Fruit fly (Drosophila melanogaster): ENCODE data around the gene CG42831.
A peak's percentile ranks its signal among the peaks of the same experiment; 100 is the strongest.

Gene CG42831

DNA sequence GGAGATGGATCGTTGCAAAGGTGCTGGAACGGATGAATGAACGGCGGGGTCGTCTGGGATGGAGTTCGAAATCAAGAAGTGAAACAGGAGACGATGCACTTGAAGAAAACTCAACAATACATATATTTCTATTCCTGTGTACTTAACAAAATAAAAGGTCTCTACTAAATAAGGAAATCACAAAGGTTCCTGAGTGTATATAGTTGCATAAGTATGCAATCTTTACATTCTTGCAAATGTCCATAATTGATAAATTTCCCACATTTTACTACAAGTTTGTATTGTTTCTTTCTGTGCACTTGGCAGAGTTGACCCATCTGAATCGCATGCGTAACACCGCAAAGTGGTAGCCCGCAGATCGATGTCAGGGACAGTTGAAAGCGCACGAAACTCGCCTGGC lies 14.6 kb upstream of the CG42831 start (continued):
- peak; percentile 85 for TF ChIP-seq Eip78C (GFP tag)
- no peak for TF ChIP-seq CG6808 (GFP tag; optimal IDR thresholded peaks at IDR 0.05)
- TF ChIP-seq acj6 (GFP tag; optimal IDR thresholded peaks at IDR 0.05) = peak; percentile 24
- TF ChIP-seq CG34406 (GFP tag; optimal IDR thresholded peaks at IDR 0.05) = peak; percentile 36
- TF ChIP-seq dac (GFP tag; optimal IDR thresholded peaks at IDR 0.05) = no peak
- peak; percentile 18 for TF ChIP-seq svp (GFP tag)
- peak; percentile 47 for TF ChIP-seq OdsH (GFP tag; optimal IDR thresholded peaks at IDR 0.05)
- no peak for TF ChIP-seq Gug (GFP tag; IDR thresholded peaks at IDR 0.05)
- TF ChIP-seq fkh (GFP tag; optimal IDR thresholded peaks at IDR 0.05) = no peak
- TF ChIP-seq CG15336 (GFP tag; IDR thresholded peaks at IDR 0.05) = 0 out of 2 replicates have a peak, but pooled peaks have one; percentile 25
- peak; percentile 36 for TF ChIP-seq CG6792 (GFP tag; optimal IDR thresholded peaks at IDR 0.05)
- peak; percentile 38 for TF ChIP-seq esn (GFP tag; optimal IDR thresholded peaks at IDR 0.05)
- TF ChIP-seq fd59A (GFP tag; optimal IDR thresholded peaks at IDR 0.05) = no peak
- TF ChIP-seq Eip93F (GFP tag; optimal IDR thresholded peaks at IDR 0.05) = no peak
- TF ChIP-seq Blimp-1 (GFP tag; optimal IDR thresholded peaks at IDR 0.05) = no peak
- no peak for TF ChIP-seq fd85E (GFP tag; optimal IDR thresholded peaks at IDR 0.05)
- TF ChIP-seq CG8632 (GFP tag; optimal IDR thresholded peaks at IDR 0.05) = peak; percentile 23
- no peak for TF ChIP-seq CG3032 (tag; optimal IDR thresholded peaks at IDR 0.05)
- TF ChIP-seq Hr38 (GFP tag; optimal IDR thresholded peaks at IDR 0.05) = no peak
- no peak for TF ChIP-seq CG11902 (GFP tag; optimal IDR thresholded peaks at IDR 0.05)
- TF ChIP-seq CG31627 (GFP tag; optimal IDR thresholded peaks at IDR 0.05) = peak; percentile 27
- TF ChIP-seq vri (GFP tag; optimal IDR thresholded peaks at IDR 0.05) = no peak
- peak in 1 of 2 experiments; percentile 21 for TF ChIP-seq ss (GFP tag; optimal IDR thresholded peaks at IDR 0.05)
- peak; percentile 32 for TF ChIP-seq net (GFP tag; optimal IDR thresholded peaks at IDR 0.05)
- TF ChIP-seq Ets21C (GFP tag; optimal IDR thresholded peaks at IDR 0.05) = no peak
- peak; percentile 43 for TF ChIP-seq achi (GFP tag; optimal IDR thresholded peaks at IDR 0.05)
- no peak for TF ChIP-seq CG6276 (GFP tag; optimal IDR thresholded peaks at IDR 0.05)
- peak; percentile 18 for TF ChIP-seq CG8319 (GFP tag; optimal IDR thresholded peaks at IDR 0.05)
- TF ChIP-seq CG4318 (GFP tag; optimal IDR thresholded peaks at IDR 0.05) = no peak
- TF ChIP-seq Sox15 (GFP tag; optimal IDR thresholded peaks at IDR 0.05) = peak; percentile 24
- peak; percentile 49 for TF ChIP-seq pdm3 (GFP tag; optimal IDR thresholded peaks at IDR 0.05)

DNA sequence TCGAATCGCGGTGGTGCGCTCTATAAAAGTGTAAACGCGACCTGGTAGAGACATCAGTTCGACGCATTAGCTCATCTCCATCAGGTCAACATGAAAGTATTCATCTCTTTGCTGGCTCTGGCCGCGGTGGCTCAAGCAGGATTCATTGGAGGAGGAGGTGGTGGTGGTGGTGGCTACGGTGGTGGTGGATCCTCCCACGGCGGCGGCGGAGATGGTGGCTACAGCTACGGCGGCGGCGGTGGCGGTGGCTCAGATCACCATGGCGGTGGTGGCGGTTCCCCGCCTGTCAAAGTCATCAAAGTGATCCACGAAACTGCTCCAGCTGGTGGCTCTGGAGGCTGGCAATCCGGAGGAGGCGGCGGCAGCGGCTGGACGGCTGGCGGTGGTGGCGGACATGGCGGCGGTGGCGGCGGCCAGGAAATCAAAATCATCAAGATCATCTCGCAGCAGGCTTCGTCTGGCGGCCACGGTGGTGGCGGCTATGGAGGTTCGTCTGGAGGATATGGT lies 13.4 kb upstream of the CG42831 start, which contains the start of gene CG12523:
CG12523 (plus strand) TSS at position 51 of the 507 bp plus-strand sequence.
- no peak for TF ChIP-seq CG16779 (tag; optimal IDR thresholded peaks at IDR 0.05)
- no peak for TF ChIP-seq cyc (GFP tag; optimal IDR thresholded peaks at IDR 0.05)
- TF ChIP-seq spab (GFP tag; optimal IDR thresholded peaks at IDR 0.05) = no peak

DNA sequence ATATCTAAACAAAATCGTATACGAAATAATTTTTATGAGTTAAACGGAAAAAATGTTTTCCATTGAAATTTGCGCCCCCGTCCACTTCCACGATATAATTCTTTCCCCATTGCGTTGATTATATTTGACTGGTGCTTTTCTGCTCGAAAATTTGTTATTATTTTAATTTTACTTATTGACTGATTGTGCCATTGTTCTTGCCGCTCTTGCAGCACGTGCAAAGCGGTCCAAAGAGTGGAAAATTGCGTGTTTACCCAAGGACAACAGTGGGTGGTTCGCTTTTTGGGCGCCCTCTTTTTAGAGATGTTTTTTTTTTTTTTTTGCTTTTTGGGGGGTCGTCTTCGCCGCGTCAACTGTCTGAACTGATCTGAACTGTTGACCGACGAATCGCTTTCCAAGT lies 11.5 kb upstream of the CG42831 start:
- no peak for TF ChIP-seq Hr4 (GFP tag; optimal IDR thresholded peaks at IDR 0.05)

DNA sequence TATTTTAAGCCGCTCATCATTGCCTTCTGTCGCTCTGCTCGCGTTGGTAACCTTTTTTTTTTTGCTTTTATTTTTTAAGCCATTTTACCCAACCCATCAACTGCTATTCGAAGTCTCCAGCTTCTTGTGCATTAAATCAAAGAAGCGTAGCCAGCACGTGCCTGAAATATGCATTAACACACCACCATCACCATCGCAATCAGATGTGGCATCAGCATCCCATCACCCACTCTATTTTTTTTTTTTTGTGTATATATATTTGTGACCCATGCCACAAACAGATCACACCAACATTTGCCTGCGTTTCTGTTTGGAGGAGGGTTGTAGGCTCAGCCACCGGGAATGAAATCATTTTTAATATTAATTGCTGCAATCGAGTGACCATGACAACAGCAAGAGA lies 5.6 kb upstream of the CG42831 start:
- no peak for TF ChIP-seq Eip75B (GFP tag; optimal IDR thresholded peaks at IDR 0.05)
- no peak for TF ChIP-seq CG6792 (GFP tag; optimal IDR thresholded peaks at IDR 0.05)
- TF ChIP-seq pdm3 (GFP tag; optimal IDR thresholded peaks at IDR 0.05) = no peak
- TF ChIP-seq CG34406 (GFP tag; optimal IDR thresholded peaks at IDR 0.05) = no peak
- no peak for TF ChIP-seq Sox14 (GFP tag; optimal IDR thresholded peaks at IDR 0.05)
- no peak for TF ChIP-seq Hr4 (GFP tag; optimal IDR thresholded peaks at IDR 0.05)
- no peak for TF ChIP-seq Eip93F (GFP tag; optimal IDR thresholded peaks at IDR 0.05)
- no peak for TF ChIP-seq Blimp-1 (GFP tag; optimal IDR thresholded peaks at IDR 0.05)
- TF ChIP-seq CG16779 (tag; optimal IDR thresholded peaks at IDR 0.05) = no peak
- TF ChIP-seq CG3919 (GFP tag; optimal IDR thresholded peaks at IDR 0.05) = no peak
- TF ChIP-seq Eip78C (GFP tag) = no peak
- TF ChIP-seq Gug (GFP tag; IDR thresholded peaks at IDR 0.05) = no peak

Measured in whole organism, prepupa.